Worm (Caenorhabditis elegans): ENCODE results near the gene C01G5.3.
A peak's percentile ranks its signal among the peaks of the same experiment; 100 is the strongest.

- TF ChIP-seq lin-39 (tag; optimal IDR thresholded peaks at IDR 0.05) (no peak), unc-62 (GFP tag; optimal IDR thresholded peaks at IDR 0.05) (no peak), eor-1 (tag; optimal IDR thresholded peaks at IDR 0.05) (no peak), pha-4 (tag; optimal IDR thresholded peaks at IDR 0.05) (no peak), elt-2 (tag; optimal IDR thresholded peaks at IDR 0.05) (no peak), nhr-43 (tag; optimal IDR thresholded peaks at IDR 0.05; ENCODE audit: poor library complexity, severe bottlenecking) (no peak), elt-1 (tag; optimal IDR thresholded peaks at IDR 0.05) (peak; percentile 74)
Measured at ce11 chrIV:6491915-6492314, 44.1 kb upstream of the C01G5.3 start.

Data from whole organism, L3 larva.